Fruit fly (Drosophila melanogaster): ENCODE data around the gene CG31156.

The CG31156 gene

DNA sequence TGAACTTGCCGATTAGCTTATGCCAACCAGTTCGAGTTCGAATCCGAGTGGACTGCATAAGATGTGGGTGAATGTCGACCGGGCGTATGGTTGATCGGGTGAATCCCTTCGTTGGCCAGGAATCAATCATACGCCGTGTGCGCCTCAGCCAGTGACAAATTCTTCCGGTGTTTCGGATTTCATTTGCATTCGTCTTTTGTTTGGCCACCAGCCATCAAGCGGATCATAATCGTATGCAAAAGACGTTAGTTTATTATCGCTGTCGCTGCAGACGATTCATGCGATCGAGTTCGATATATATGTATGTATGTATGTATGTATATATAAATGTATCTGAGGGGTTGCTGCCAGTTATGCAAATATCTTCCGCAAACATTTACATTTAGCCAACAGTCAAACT, 49.4 kb downstream of the CG31156 start:
- TF ChIP-seq Vsx2 (GFP tag; optimal IDR thresholded peaks at IDR 0.05; ENCODE audit: partially characterized antibody): no peak
- no peak for TF ChIP-seq GATAd (GFP tag; optimal IDR thresholded peaks at IDR 0.05)
- TF ChIP-seq Hr78 (GFP tag; optimal IDR thresholded peaks at IDR 0.05): no peak
- TF ChIP-seq HLH106 (tag; optimal IDR thresholded peaks at IDR 0.05): no peak
- no peak for TF ChIP-seq Abd-B (GFP tag; optimal IDR thresholded peaks at IDR 0.05)
- no peak for TF ChIP-seq jim (GFP tag; optimal IDR thresholded peaks at IDR 0.05)
- no peak for TF ChIP-seq brk (GFP tag; optimal IDR thresholded peaks at IDR 0.05)
- no peak for TF ChIP-seq dl (GFP tag; optimal IDR thresholded peaks at IDR 0.05; ENCODE audit: insufficient read depth in 1 of 2, partially characterized antibody in 2 of 2)
- TF ChIP-seq CG9705 (GFP tag; optimal IDR thresholded peaks at IDR 0.05): no peak
- TF ChIP-seq lola (GFP tag; optimal IDR thresholded peaks at IDR 0.05): no peak
- TF ChIP-seq N (GFP tag; optimal IDR thresholded peaks at IDR 0.05): no peak
- TF ChIP-seq CrebA (GFP tag; optimal IDR thresholded peaks at IDR 0.05; ENCODE audit: borderline replicate concordance): no peak
- no peak for TF ChIP-seq Dif (GFP tag; optimal IDR thresholded peaks at IDR 0.05; ENCODE audit: partially characterized antibody)
- TF ChIP-seq psq (GFP tag; optimal IDR thresholded peaks at IDR 0.05): no peak
- no peak for TF ChIP-seq sage (GFP tag; optimal IDR thresholded peaks at IDR 0.05)
- no peak for TF ChIP-seq tai (GFP tag; optimal IDR thresholded peaks at IDR 0.05)

dm6 chr3R:22562502-22562901, 51.0 kb downstream of the CG31156 start, which contains the start of gene sit:
TSS of gene sit (minus strand) at chr3R:22562572.
- TF ChIP-seq Jra (GFP tag; optimal IDR thresholded peaks at IDR 0.05): no peak
- TF ChIP-seq psq (GFP tag; optimal IDR thresholded peaks at IDR 0.05): no peak
- no peak for TF ChIP-seq Hr78 (GFP tag; optimal IDR thresholded peaks at IDR 0.05)
- no peak for TF ChIP-seq woc (GFP tag; optimal IDR thresholded peaks at IDR 0.05)
- TF ChIP-seq sv (GFP tag; optimal IDR thresholded peaks at IDR 0.05): no peak
- TF ChIP-seq pan (optimal IDR thresholded peaks at IDR 0.05): no peak
- no peak for TF ChIP-seq tai (GFP tag; optimal IDR thresholded peaks at IDR 0.05)
- no peak for TF ChIP-seq foxo (GFP tag; optimal IDR thresholded peaks at IDR 0.05)
- no peak for TF ChIP-seq Dfd (GFP tag; optimal IDR thresholded peaks at IDR 0.05)
- no peak for TF ChIP-seq Rel (GFP tag; optimal IDR thresholded peaks at IDR 0.05)
- TF ChIP-seq Rel (tag; optimal IDR thresholded peaks at IDR 0.05): no peak
- TF ChIP-seq Dif (GFP tag; optimal IDR thresholded peaks at IDR 0.05; ENCODE audit: partially characterized antibody): no peak

DNA sequence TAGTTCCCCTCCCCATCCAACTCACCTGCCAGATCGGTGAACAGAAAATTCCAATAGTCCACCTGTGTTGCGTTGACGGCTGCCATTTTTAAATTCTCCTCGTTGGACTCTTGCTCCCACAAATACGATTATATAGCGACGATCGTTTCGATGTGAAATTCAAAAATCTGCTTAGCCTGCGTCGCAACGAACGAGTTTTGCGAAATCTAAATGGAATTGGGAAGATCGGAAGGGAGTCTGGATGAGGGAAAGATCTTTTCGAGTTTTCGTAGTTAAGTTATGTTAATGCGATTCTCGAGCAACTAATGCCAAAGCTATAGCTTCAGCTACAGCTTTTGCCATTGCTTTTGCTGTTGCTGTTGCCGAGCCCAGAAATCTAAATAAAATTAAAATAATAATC, 53.2 kb downstream of the CG31156 start:
- TF ChIP-seq N (GFP tag; optimal IDR thresholded peaks at IDR 0.05) (no peak), ey (GFP tag; optimal IDR thresholded peaks at IDR 0.05) (no peak)
